Fruit fly (Drosophila melanogaster): ENCODE data around the gene CG14717.

The CG14717 gene

DNA sequence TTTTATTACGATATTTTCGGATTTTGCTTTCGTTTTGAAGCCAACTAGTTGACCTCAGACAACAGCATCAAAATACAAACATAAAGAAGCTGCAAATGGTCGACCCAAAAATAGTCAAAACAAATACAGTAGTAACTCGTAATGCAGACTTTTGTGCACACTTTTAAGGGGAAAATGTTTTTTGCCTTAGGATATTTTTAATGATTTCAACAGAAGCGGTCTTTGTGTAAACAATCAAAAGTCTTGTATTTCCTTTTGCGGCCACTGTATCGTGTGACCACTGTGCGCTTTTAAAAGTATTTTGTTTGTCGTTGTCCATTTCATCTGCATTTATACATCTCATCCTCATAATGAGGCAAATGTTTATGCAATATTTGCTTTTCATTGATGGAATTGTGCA lies 46.9 kb upstream of the CG14717 start (continued):
- TF ChIP-seq hbn (GFP tag; IDR thresholded peaks at IDR 0.05; ENCODE audit: partially characterized antibody) (no peak), CG2129 (GFP tag; IDR thresholded peaks at IDR 0.05; ENCODE audit: partially characterized antibody) (no peak), fd96Cb (tag; optimal IDR thresholded peaks at IDR 0.05) (peak; percentile 92), Hr78 (GFP tag; optimal IDR thresholded peaks at IDR 0.05) (peak in 1 of 2 experiments; percentile 46), al (GFP tag; IDR thresholded peaks at IDR 0.05) (peak; percentile 97), CG16779 (GFP tag; IDR thresholded peaks at IDR 0.05) (peak; percentile 98), CG43689 (GFP tag; IDR thresholded peaks at IDR 0.05) (peak; percentile 95), vfl (GFP tag; optimal IDR thresholded peaks at IDR 0.05) (peak; percentile 97), tup (GFP tag; optimal IDR thresholded peaks at IDR 0.05) (peak; percentile 93), CG7786 (GFP tag; optimal IDR thresholded peaks at IDR 0.05) (peak; percentile 97), gfzf (GFP tag; optimal IDR thresholded peaks at IDR 0.05) (peak; percentile 0), Dip3 (GFP tag; optimal IDR thresholded peaks at IDR 0.05) (peak; percentile 97), ATbp (GFP tag; optimal IDR thresholded peaks at IDR 0.05) (peak; percentile 86), CG30431 (GFP tag; optimal IDR thresholded peaks at IDR 0.05) (peak; percentile 86), Kr (GFP tag; optimal IDR thresholded peaks at IDR 0.05) (no peak), shn (GFP tag; optimal IDR thresholded peaks at IDR 0.05) (peak; percentile 92), Xrp1 (GFP tag; IDR thresholded peaks at IDR 0.05) (peak; percentile 95), nom (GFP tag; optimal IDR thresholded peaks at IDR 0.05) (peak; percentile 8), unpg (GFP tag; optimal IDR thresholded peaks at IDR 0.05) (peak; percentile 96), CG16863 (GFP tag; optimal IDR thresholded peaks at IDR 0.05) (peak; percentile 94), salm (tag; optimal IDR thresholded peaks at IDR 0.05) (peak; percentile 86), MESR4 (GFP tag; optimal IDR thresholded peaks at IDR 0.05) (peak; percentile 49), ssp (GFP tag; IDR thresholded peaks at IDR 0.05) (peak; percentile 85), CG2875 (GFP tag; optimal IDR thresholded peaks at IDR 0.05) (peak; percentile 82), Ada2b (GFP tag; IDR thresholded peaks at IDR 0.05) (peak; percentile 98), CG9876 (GFP tag; optimal IDR thresholded peaks at IDR 0.05) (peak; percentile 95), pzg (GFP tag; optimal IDR thresholded peaks at IDR 0.05) (peak; percentile 19), CG32772 (GFP tag; IDR thresholded peaks at IDR 0.05) (peak; percentile 95), CG7839 (tag; optimal IDR thresholded peaks at IDR 0.05) (peak; percentile 97), CG10274 (GFP tag; optimal IDR thresholded peaks at IDR 0.05) (peak; percentile 85), CG33557 (GFP tag; optimal IDR thresholded peaks at IDR 0.05) (peak; percentile 58), rib (GFP tag; IDR thresholded peaks at IDR 0.05) (peak; percentile 97), CG17361 (GFP tag; IDR thresholded peaks at IDR 0.05) (peak; percentile 94), Neu2 (GFP tag; optimal IDR thresholded peaks at IDR 0.05; ENCODE audit: borderline replicate concordance) (peak; percentile 77), CG18011 (GFP tag; optimal IDR thresholded peaks at IDR 0.05) (peak; percentile 85), CG12299 (tag; optimal IDR thresholded peaks at IDR 0.05) (peak; percentile 94), CG14441 (GFP tag; IDR thresholded peaks at IDR 0.05) (peak; percentile 98), CG8359 (GFP tag; optimal IDR thresholded peaks at IDR 0.05; ENCODE audit: borderline replicate concordance) (peak; percentile 62), sd (tag; optimal IDR thresholded peaks at IDR 0.05) (peak; percentile 19), crol (GFP tag; IDR thresholded peaks at IDR 0.05) (peak; percentile 67), psq (GFP tag; optimal IDR thresholded peaks at IDR 0.05) (peak; percentile 78), lov (optimal IDR thresholded peaks at IDR 0.05) (no peak), lov (GFP tag; IDR thresholded peaks at IDR 0.05) (peak; percentile 92; the same call in 2 of the 3 replicates), sim (GFP tag; IDR thresholded peaks at IDR 0.05) (peak; percentile 89), CG14050 (GFP tag; IDR thresholded peaks at IDR 0.05) (peak; percentile 96), CG11695 (GFP tag; IDR thresholded peaks at IDR 0.05) (peak; percentile 94), fru (optimal IDR thresholded peaks at IDR 0.05) (no peak), Hey (tag; optimal IDR thresholded peaks at IDR 0.05) (peak; percentile 89), Scr (GFP tag; IDR thresholded peaks at IDR 0.05; ENCODE audit: partially characterized antibody) (no peak), CG6765 (GFP tag; optimal IDR thresholded peaks at IDR 0.05) (peak; percentile 94), B-H1 (GFP tag; IDR thresholded peaks at IDR 0.05) (peak; percentile 95)
